Worm (Caenorhabditis elegans) whole organism, midembryonic: Measurements from ENCODE around the gene EEED8.18.
A peak's percentile ranks its signal among the peaks of the same experiment; 100 is the strongest.

Source experiments
- T22C8.4 ChIP-seq: fragments of 200-800 bp; sonication (Bioruptor generic); IDR thresholded peaks from 2 replicates; pipeline ENCODE4 v1.3.6; 2022; ENCODE audit warnings: missing genetic modification characterization, missing compliant biosample characterization
- cog-1 ChIP-seq: sonication (generic microtip); optimal IDR thresholded peaks from 2 replicates; lab custom pipeline; 2016; ENCODE audit warnings: missing genetic modification characterization, missing compliant biosample characterization
- flt-1 ChIP-seq: fragments of 200-800 bp; sonication (Bioruptor generic); IDR thresholded peaks from 2 replicates; pipeline ENCODE4 v1.3.6; 2022; ENCODE audit warnings: missing genetic modification characterization, missing compliant biosample characterization
- klf-2 ChIP-seq: fragments of 200-800 bp; sonication (Bioruptor generic); conservative IDR thresholded peaks from 2 replicates; pipeline ENCODE4 v1.3.6; 2022; ENCODE audit warnings: missing genetic modification reagents, missing genetic modification characterization, missing compliant biosample characterization
- med-1 ChIP-seq: sonication (generic microtip); optimal IDR thresholded peaks from 2 replicates; lab custom pipeline; 2017; ENCODE audit warnings: missing genetic modification characterization, mild to moderate bottlenecking, missing compliant biosample characterization, antibody characterized with exemption, missing genetic modification reagents; ENCODE audit not compliant: insufficient read depth
- ref-1 ChIP-seq: fragments of 200-800 bp; sonication (Bioruptor generic); conservative IDR thresholded peaks from 2 replicates; pipeline ENCODE4 v1.3.6; 2022; ENCODE audit warnings: missing genetic modification reagents, missing genetic modification characterization, missing compliant biosample characterization
- tab-1 ChIP-seq: fragments of 200-800 bp; sonication (Bioruptor generic); IDR thresholded peaks from 2 replicates; pipeline ENCODE4 v1.3.6; 2022; ENCODE audit warnings: missing genetic modification characterization, missing compliant biosample characterization
- ztf-23 ChIP-seq: fragments of 200-800 bp; sonication (Bioruptor generic); IDR thresholded peaks from 2 replicates; pipeline ENCODE4 v1.3.6; 2022; ENCODE audit warnings: missing genetic modification reagents, missing genetic modification characterization, missing compliant biosample characterization
- ztf-29 ChIP-seq: fragments of 200-800 bp; sonication (Bioruptor generic); IDR thresholded peaks from 2 replicates; pipeline ENCODE4 v1.3.6; 2022; ENCODE audit warnings: missing genetic modification reagents, missing genetic modification characterization, missing compliant biosample characterization

Gene EEED8.18

DNA sequence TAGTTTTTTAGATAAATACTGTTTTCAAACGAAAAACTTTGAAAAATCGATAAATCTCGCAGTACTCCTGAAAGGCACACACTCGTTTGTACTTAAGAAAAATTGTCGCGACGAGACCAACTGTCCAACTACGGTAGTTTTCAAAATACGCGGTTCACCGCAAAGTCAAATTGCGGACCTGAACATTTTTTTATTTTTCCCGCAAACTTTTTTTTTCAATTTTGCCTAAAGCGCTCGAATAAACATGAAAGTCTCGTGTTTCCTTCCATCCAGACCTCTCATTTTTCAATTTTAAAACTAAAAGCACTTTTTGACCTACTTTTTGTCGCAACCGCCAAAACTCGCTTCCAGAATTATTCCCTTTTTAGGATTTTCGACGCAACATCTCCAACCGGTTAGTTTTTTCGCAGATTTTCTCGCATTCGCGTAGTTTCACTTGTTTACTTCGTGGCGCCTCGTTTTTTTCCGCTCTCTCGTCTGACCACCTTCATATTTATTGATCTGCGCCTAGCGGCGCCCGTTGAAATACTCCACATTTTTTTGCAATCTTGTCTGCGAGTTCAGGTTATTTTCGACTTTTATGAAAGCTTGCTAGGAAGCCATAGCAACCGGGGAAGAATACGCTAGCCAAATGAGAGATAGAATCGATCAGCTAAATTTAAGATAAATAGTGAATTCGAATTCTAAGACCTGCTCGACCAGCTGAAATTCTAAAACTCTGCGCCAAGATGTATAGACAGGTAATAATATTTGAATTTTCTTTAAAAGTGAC is 34.8 kb downstream of the EEED8.18 start, which contains the start of gene prdx-2:
prdx-2 (plus strand) TSS at position 729 of the 772 bp plus-strand sequence.
- TF ChIP-seq ztf-29, result no peak
- no peak for TF ChIP-seq ztf-23 (GFP tag; lab: Robert Waterston, UW)
- TF ChIP-seq flt-1 (GFP tag; lab: Robert Waterston, UW), result no peak
- no peak for TF ChIP-seq ref-1 (GFP tag; lab: Robert Waterston, UW)
- no peak for TF ChIP-seq T22C8.4
- no peak for TF ChIP-seq tab-1 (GFP tag; lab: Robert Waterston, UW)
- TF ChIP-seq klf-2 (GFP tag; lab: Robert Waterston, UW), result no peak
- TF ChIP-seq med-1 (GFP tag; lab: Kevin White, UChicago), result no peak
- TF ChIP-seq cog-1 (tag; lab: Kevin White, UChicago), result no peak

DNA sequence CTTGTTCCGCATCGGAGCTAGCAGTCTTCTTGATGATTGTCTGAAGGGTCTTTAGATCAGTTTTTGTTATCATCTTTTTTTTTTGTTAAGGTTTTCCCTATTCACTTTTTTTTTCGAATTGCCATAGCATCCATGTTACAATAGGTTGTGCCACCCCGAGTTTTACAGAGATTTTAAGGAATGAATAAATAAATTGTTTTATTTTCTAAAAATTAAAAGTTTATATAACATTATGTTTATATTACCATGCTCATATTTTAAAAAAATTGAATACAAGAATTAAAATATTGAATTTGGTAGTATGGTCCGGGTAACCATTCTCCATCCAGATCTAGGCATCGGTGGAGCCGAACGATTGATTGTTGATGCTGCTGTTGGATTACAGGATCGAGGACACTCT is 37.4 kb downstream of the EEED8.18 start, which contains the start of gene algn-2:
algn-2 (plus strand) TSS at position 301 of the 400 bp plus-strand sequence.
- TF ChIP-seq ztf-23 (GFP tag; lab: Robert Waterston, UW), result no peak
- no peak for TF ChIP-seq cog-1 (tag; lab: Kevin White, UChicago)
- TF ChIP-seq tab-1 (GFP tag; lab: Robert Waterston, UW), result no peak
- TF ChIP-seq ref-1 (GFP tag; lab: Robert Waterston, UW), result no peak
- TF ChIP-seq T22C8.4, result no peak
- TF ChIP-seq med-1 (GFP tag; lab: Kevin White, UChicago), result no peak
- no peak for TF ChIP-seq ztf-29
- no peak for TF ChIP-seq flt-1 (GFP tag; lab: Robert Waterston, UW)
- no peak for TF ChIP-seq klf-2 (GFP tag; lab: Robert Waterston, UW)

DNA sequence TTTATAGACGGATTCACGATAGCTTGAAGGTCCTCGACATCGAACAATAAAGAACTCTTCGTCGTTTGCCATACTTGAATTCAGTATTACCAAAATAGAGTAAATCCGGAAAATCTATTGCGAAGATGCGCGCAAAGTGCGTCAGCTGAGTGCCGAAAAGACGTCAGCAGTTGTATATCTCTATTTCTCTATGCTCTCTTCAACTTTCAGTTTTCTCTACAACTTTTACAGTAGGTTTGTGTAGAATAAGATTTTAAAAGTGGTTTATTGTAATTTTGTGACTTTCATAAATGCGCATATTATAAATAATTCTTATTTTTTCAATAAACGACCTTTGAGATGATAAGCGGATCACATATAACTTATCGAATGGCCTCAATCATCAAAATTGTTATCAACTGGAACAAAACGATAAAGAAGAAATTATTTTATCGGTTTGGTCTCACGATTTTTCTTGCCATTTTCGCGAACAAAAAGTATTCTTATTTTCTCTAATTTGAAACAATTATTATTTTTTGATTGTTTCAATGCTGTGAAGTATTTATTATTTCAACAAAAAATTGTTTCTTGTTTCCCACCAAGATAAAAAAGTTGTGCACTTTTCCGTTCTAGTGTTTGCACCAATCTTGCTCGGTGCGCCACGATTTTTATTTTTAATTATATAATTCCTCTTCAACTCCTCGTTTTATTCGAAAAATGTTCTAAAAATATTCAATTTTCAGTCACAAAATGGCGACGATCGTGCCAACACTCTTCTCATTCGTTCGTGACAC is 38.9 kb downstream of the EEED8.18 start, which contains the start of the genes agt-2 and F09E5.3:
agt-2 (minus strand) TSS at position 553 of the 773 bp plus-strand sequence.
F09E5.3 (plus strand) TSS at position 723 of the 773 bp plus-strand sequence.
- TF ChIP-seq ref-1 (GFP tag; lab: Robert Waterston, UW) (no peak), ztf-29 (0 out of 2 replicates have a peak, but pooled peaks have one; percentile 27), ztf-23 (GFP tag; lab: Robert Waterston, UW) (peak; percentile 62; the same call in 1 of the 2 replicates), T22C8.4 (no peak), cog-1 (tag; lab: Kevin White, UChicago) (peak; percentile 47), tab-1 (GFP tag; lab: Robert Waterston, UW) (no peak), flt-1 (GFP tag; lab: Robert Waterston, UW) (peak; percentile 71), med-1 (GFP tag; lab: Kevin White, UChicago) (no peak), klf-2 (GFP tag; lab: Robert Waterston, UW) (no peak)

DNA sequence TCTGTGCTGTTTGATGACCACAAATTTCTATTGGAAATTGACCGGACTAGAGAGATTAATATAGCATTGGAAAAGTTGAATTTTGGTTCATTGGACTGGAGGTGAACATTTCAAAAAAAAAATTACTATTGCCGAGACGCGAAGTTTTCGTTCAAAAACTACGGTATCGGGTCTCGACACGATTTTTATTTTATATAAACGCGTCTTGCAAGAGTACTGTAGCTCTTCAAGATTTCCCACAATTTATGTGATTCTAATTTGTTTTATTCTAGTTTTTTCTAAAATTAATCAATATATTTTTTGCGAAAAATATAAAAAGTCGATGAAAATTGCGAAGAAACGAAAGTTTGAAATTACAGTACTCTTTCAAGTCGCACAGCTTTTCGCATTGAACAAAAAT is 41.8 kb downstream of the EEED8.18 start, which contains the start of gene F09E5.12:
F09E5.12 (minus strand) TSS at position 101 of the 400 bp plus-strand sequence.
- TF ChIP-seq med-1 (GFP tag; lab: Kevin White, UChicago), result no peak
- no peak for TF ChIP-seq ztf-29

DNA sequence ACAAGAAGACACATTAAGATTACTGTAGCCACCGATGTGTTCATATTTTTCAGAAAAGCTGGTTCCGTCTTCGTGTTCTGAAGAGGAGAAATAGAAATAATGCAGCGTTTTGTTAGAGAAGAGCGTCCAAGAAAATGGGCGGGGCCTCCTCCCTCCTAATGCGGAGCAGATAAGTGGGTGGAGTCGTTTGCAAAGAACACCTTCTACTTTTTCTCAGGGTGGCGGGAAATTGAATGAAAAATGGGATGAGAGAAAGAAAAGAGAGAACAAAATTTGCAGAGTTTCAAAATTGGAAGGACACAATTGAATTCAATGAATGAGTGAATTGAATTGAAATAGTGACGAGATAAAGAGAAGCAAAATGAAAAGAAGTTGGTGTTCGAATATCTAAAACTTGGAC is 46.8 kb downstream of the EEED8.18 start, which contains the start of gene F09E5.16:
F09E5.16 (minus strand) TSS at position 101 of the 400 bp plus-strand sequence.
- TF ChIP-seq ztf-29, result no peak
- TF ChIP-seq med-1 (GFP tag; lab: Kevin White, UChicago), result no peak
- no peak for TF ChIP-seq flt-1 (GFP tag; lab: Robert Waterston, UW)
- TF ChIP-seq tab-1 (GFP tag; lab: Robert Waterston, UW), result no peak
- no peak for TF ChIP-seq cog-1 (tag; lab: Kevin White, UChicago)

DNA sequence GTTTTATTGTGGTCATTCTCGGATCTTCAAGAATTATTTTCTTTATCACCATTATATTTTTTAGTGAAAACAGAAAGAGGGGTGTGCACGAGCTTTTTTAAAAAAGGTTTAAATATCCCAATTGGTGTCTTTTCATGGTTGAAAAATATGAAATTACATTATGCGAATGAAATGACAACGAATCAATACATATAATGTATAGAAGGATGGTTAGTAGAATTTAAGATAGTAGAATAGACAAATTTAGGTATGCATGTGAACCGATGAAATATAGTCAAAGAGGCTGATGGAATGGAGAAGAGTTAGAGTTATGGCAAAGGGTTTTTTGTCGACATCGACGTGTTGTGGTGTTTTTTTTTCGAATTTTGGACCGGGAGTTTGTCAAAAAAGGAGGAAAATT is 47.9 kb downstream of the EEED8.18 start:
- TF ChIP-seq ztf-23 (GFP tag; lab: Robert Waterston, UW) (no peak), ref-1 (GFP tag; lab: Robert Waterston, UW) (no peak), tab-1 (GFP tag; lab: Robert Waterston, UW) (no peak), flt-1 (GFP tag; lab: Robert Waterston, UW) (no peak), ztf-29 (no peak), med-1 (GFP tag; lab: Kevin White, UChicago) (no peak), cog-1 (tag; lab: Kevin White, UChicago) (no peak), T22C8.4 (no peak), klf-2 (GFP tag; lab: Robert Waterston, UW) (no peak)
